Fruit fly (Drosophila melanogaster): ENCODE results near the gene CG31465.

DNA sequence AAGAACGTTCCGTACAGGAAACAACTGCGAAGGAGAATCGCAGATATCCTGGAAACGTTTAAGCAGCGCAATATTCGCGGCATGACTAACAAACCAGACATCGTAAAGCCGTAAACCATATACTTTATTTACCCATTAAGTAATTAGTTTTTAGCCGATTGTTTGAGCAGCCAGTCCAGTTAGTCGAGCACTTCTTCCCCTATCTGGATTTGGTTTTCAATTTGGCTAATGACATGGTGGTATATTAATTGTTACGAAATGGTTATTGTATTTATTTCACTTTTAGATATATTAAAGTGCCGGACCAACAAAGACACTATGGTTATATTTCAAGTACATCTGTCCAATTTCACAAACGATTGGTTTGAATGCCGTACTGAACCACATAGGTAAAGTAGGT lies 36.9 kb upstream of the CG31465 start, which contains the start of gene Gr93b:
- no peak for TF ChIP-seq wor (GFP tag; IDR thresholded peaks at IDR 0.05)
- TF ChIP-seq CG15073 (GFP tag; optimal IDR thresholded peaks at IDR 0.05) = no peak
- no peak for TF ChIP-seq CG10543 (GFP tag; optimal IDR thresholded peaks at IDR 0.05)
- TF ChIP-seq fd96Cb (tag; optimal IDR thresholded peaks at IDR 0.05) = no peak
- no peak for TF ChIP-seq pan (optimal IDR thresholded peaks at IDR 0.05)
- no peak for TF ChIP-seq pan (GFP tag; optimal IDR thresholded peaks at IDR 0.05 in 1 of 2, IDR thresholded peaks at IDR 0.05 in 1 of 2)
- no peak for TF ChIP-seq CG30403 (GFP tag; optimal IDR thresholded peaks at IDR 0.05)
- no peak for TF ChIP-seq MBD-R2 (GFP tag; IDR thresholded peaks at IDR 0.05)
- TF ChIP-seq Dad (GFP tag; optimal IDR thresholded peaks at IDR 0.05) = no peak
- TF ChIP-seq gsb-n (tag; optimal IDR thresholded peaks at IDR 0.05) = no peak
